Fruit fly (Drosophila melanogaster): ENCODE results near the gene CG14645.

Gene CG14645

dm6 chr3R:4381079-4381919, 46.4 kb downstream of the CG14645 start, which contains the start of gene Cont (continued):
- peak; percentile 94 for TF ChIP-seq unc-4 (GFP tag; IDR thresholded peaks at IDR 0.05; ENCODE audit: partially characterized antibody)
- TF ChIP-seq trh (GFP tag; optimal IDR thresholded peaks at IDR 0.05) = no peak
- no peak for TF ChIP-seq pho (GFP tag; optimal IDR thresholded peaks at IDR 0.05)
- TF ChIP-seq Fer1 (GFP tag; optimal IDR thresholded peaks at IDR 0.05) = peak; percentile 1
- peak; percentile 99 for TF ChIP-seq Dref (GFP tag; IDR thresholded peaks at IDR 0.05)
- peak; percentile 93 for TF ChIP-seq HLH4C (GFP tag; IDR thresholded peaks at IDR 0.05; ENCODE audit: partially characterized antibody)
- TF ChIP-seq lmd (GFP tag; IDR thresholded peaks at IDR 0.05) = 0 out of 2 replicates have a peak, but pooled peaks have one; percentile 7
- no peak for TF ChIP-seq chif (GFP tag; optimal IDR thresholded peaks at IDR 0.05)
- no peak for TF ChIP-seq pan (optimal IDR thresholded peaks at IDR 0.05)
- TF ChIP-seq pan (GFP tag; optimal IDR thresholded peaks at IDR 0.05 in 1 of 2, IDR thresholded peaks at IDR 0.05 in 1 of 2) = peak in 1 of 2 experiments; percentile 7
- TF ChIP-seq Fer2 (tag; optimal IDR thresholded peaks at IDR 0.05) = no peak
- TF ChIP-seq CG7963 (GFP tag; IDR thresholded peaks at IDR 0.05; ENCODE audit: partially characterized antibody) = peak; percentile 94
- no peak for TF ChIP-seq Lpt (GFP tag; optimal IDR thresholded peaks at IDR 0.05)
- no peak for TF ChIP-seq CG43689 (GFP tag; IDR thresholded peaks at IDR 0.05)
- TF ChIP-seq CG9797 (GFP tag; optimal IDR thresholded peaks at IDR 0.05) = peak; percentile 59
- TF ChIP-seq wor (GFP tag; IDR thresholded peaks at IDR 0.05) = no peak
- peak; percentile 93 for TF ChIP-seq CG42726 (GFP tag; IDR thresholded peaks at IDR 0.05; ENCODE audit: partially characterized antibody)
- TF ChIP-seq schlank (tag; optimal IDR thresholded peaks at IDR 0.05) = no peak
- no peak for TF ChIP-seq CG6683 (GFP tag; optimal IDR thresholded peaks at IDR 0.05)
- TF ChIP-seq CG10209 (GFP tag; optimal IDR thresholded peaks at IDR 0.05) = no peak
- TF ChIP-seq NFAT (GFP tag; IDR thresholded peaks at IDR 0.05) = no peak
- no peak for TF ChIP-seq CG11456 (GFP tag; IDR thresholded peaks at IDR 0.05)
- TF ChIP-seq ttk (GFP tag; IDR thresholded peaks at IDR 0.05) = no peak
- TF ChIP-seq CG30020 (tag; optimal IDR thresholded peaks at IDR 0.05) = peak; percentile 61
- no peak for TF ChIP-seq cato (GFP tag; optimal IDR thresholded peaks at IDR 0.05; ENCODE audit: borderline replicate concordance)
- no peak for TF ChIP-seq sob (GFP tag; IDR thresholded peaks at IDR 0.05)
- TF ChIP-seq chn (GFP tag; optimal IDR thresholded peaks at IDR 0.05) = no peak
- TF ChIP-seq CG14860 (GFP tag; IDR thresholded peaks at IDR 0.05; ENCODE audit: partially characterized antibody) = peak; percentile 93
- no peak for TF ChIP-seq Eip74EF (GFP tag; optimal IDR thresholded peaks at IDR 0.05)
- no peak for TF ChIP-seq CG6254 (GFP tag; optimal IDR thresholded peaks at IDR 0.05)
- peak; percentile 87 for TF ChIP-seq CG2116 (GFP tag; optimal IDR thresholded peaks at IDR 0.05)
- peak; percentile 79 for TF ChIP-seq YL-1 (GFP tag; optimal IDR thresholded peaks at IDR 0.05)
- no peak for TF ChIP-seq CG11093 (GFP tag; IDR thresholded peaks at IDR 0.05)
- TF ChIP-seq nerfin-2 (GFP tag; IDR thresholded peaks at IDR 0.05; ENCODE audit: partially characterized antibody) = peak; percentile 94
- no peak for TF ChIP-seq CG3407 (GFP tag; optimal IDR thresholded peaks at IDR 0.05)
- no peak for TF ChIP-seq CG8944 (GFP tag; optimal IDR thresholded peaks at IDR 0.05)
- TF ChIP-seq ato (GFP tag; IDR thresholded peaks at IDR 0.05; ENCODE audit: partially characterized antibody) = peak; percentile 97
- peak; percentile 98 for TF ChIP-seq bbx (GFP tag; IDR thresholded peaks at IDR 0.05; ENCODE audit: partially characterized antibody)
- TF ChIP-seq pzg (GFP tag; optimal IDR thresholded peaks at IDR 0.05) = peak; percentile 82
- no peak for TF ChIP-seq ase (GFP tag; IDR thresholded peaks at IDR 0.05)
- peak; percentile 37; the same call in 1 of the 3 replicates for TF ChIP-seq row (GFP tag; IDR thresholded peaks at IDR 0.05)
- TF ChIP-seq CG15479 (GFP tag; optimal IDR thresholded peaks at IDR 0.05) = peak; percentile 12
- TF ChIP-seq Deaf1 (tag; optimal IDR thresholded peaks at IDR 0.05) = no peak
- TF ChIP-seq toy (GFP tag; IDR thresholded peaks at IDR 0.05) = no peak
- no peak for TF ChIP-seq CG31441 (GFP tag; IDR thresholded peaks at IDR 0.05)
- TF ChIP-seq Adf1 (GFP tag; IDR thresholded peaks at IDR 0.05) = peak; percentile 27
- TF ChIP-seq ind (GFP tag; optimal IDR thresholded peaks at IDR 0.05) = no peak
- no peak for TF ChIP-seq fd64A (GFP tag; optimal IDR thresholded peaks at IDR 0.05)
- no peak for TF ChIP-seq bcd (GFP tag; optimal IDR thresholded peaks at IDR 0.05)

Data from whole organism, embryonic.